Worm (Caenorhabditis elegans) whole organism, midembryonic: ENCODE results near the gene clec-224.
"Not testable (repeated sequence)": the region's sequence is repeated elsewhere in the genome, so short reads cannot be mapped to it uniquely, and the experiment has no call there.

Experiments used
- T22C8.4 ChIP-seq: fragments of 200-800 bp; sonication (Bioruptor generic); IDR thresholded peaks from 2 replicates; pipeline ENCODE4 v1.3.6; 2022; ENCODE audit warnings: missing genetic modification characterization, missing compliant biosample characterization
- cog-1 ChIP-seq: sonication (generic microtip); optimal IDR thresholded peaks from 2 replicates; lab custom pipeline; 2016; ENCODE audit warnings: missing genetic modification characterization, missing compliant biosample characterization
- flt-1 ChIP-seq: fragments of 200-800 bp; sonication (Bioruptor generic); IDR thresholded peaks from 2 replicates; pipeline ENCODE4 v1.3.6; 2022; ENCODE audit warnings: missing genetic modification characterization, missing compliant biosample characterization
- klf-2 ChIP-seq: fragments of 200-800 bp; sonication (Bioruptor generic); conservative IDR thresholded peaks from 2 replicates; pipeline ENCODE4 v1.3.6; 2022; ENCODE audit warnings: missing genetic modification reagents, missing genetic modification characterization, missing compliant biosample characterization
- med-1 ChIP-seq: sonication (generic microtip); optimal IDR thresholded peaks from 2 replicates; lab custom pipeline; 2017; ENCODE audit warnings: missing genetic modification characterization, mild to moderate bottlenecking, missing compliant biosample characterization, antibody characterized with exemption, missing genetic modification reagents; ENCODE audit not compliant: insufficient read depth
- ref-1 ChIP-seq: fragments of 200-800 bp; sonication (Bioruptor generic); conservative IDR thresholded peaks from 2 replicates; pipeline ENCODE4 v1.3.6; 2022; ENCODE audit warnings: missing genetic modification reagents, missing genetic modification characterization, missing compliant biosample characterization
- tab-1 ChIP-seq: fragments of 200-800 bp; sonication (Bioruptor generic); IDR thresholded peaks from 2 replicates; pipeline ENCODE4 v1.3.6; 2022; ENCODE audit warnings: missing genetic modification characterization, missing compliant biosample characterization
- ztf-23 ChIP-seq: fragments of 200-800 bp; sonication (Bioruptor generic); IDR thresholded peaks from 2 replicates; pipeline ENCODE4 v1.3.6; 2022; ENCODE audit warnings: missing genetic modification reagents, missing genetic modification characterization, missing compliant biosample characterization
- ztf-29 ChIP-seq: fragments of 200-800 bp; sonication (Bioruptor generic); IDR thresholded peaks from 2 replicates; pipeline ENCODE4 v1.3.6; 2022; ENCODE audit warnings: missing genetic modification reagents, missing genetic modification characterization, missing compliant biosample characterization

clec-224 gene

DNA sequence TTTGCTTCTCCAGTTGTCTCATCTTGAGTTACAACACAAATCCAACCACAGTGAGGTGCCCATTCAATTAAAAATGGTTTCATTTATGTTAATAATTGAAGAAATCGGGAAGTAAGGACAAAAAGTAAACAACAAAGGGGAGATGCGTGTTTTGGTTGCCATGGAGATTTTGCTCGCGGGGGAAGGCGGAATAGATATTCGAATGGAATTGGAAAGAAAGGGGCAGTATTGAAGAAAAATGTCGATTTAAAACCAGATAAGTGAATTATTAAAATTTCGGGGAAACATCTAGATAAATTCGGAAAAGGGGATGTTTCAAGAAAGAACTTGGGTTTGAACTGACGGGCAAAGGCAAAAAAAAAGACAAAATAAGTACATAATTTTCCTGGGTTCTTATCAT is 28.6 kb downstream of the clec-224 start, which contains the start of gene che-11:
Gene che-11 (minus strand): TSS at position 101 of the 400 bp plus-strand sequence.
- TF ChIP-seq med-1 (GFP tag; lab: Kevin White, UChicago) (no peak), ztf-29 (GFP tag; lab: Robert Waterston, UW) (no peak), ref-1 (GFP tag; lab: Robert Waterston, UW) (no peak), klf-2 (GFP tag; lab: Robert Waterston, UW) (no peak), flt-1 (GFP tag; lab: Robert Waterston, UW) (no peak), tab-1 (GFP tag; lab: Robert Waterston, UW) (no peak), ztf-23 (GFP tag; lab: Robert Waterston, UW) (no peak), cog-1 (tag; lab: Kevin White, UChicago) (no peak), T22C8.4 (no peak)

- TF ChIP-seq tab-1 (GFP tag; lab: Robert Waterston, UW) (no peak), med-1 (GFP tag; lab: Kevin White, UChicago) (no peak), flt-1 (GFP tag; lab: Robert Waterston, UW) (no peak), T22C8.4 (no peak), klf-2 (GFP tag; lab: Robert Waterston, UW) (no peak), ztf-23 (GFP tag; lab: Robert Waterston, UW) (no peak), ref-1 (GFP tag; lab: Robert Waterston, UW) (no peak), cog-1 (tag; lab: Kevin White, UChicago) (no peak), ztf-29 (GFP tag; lab: Robert Waterston, UW) (no peak)
Observed at ce11 chrV:12140625-12141024, 38.6 kb downstream of the clec-224 start, which contains the start of gene C27A7.3. Gene C27A7.3, plus strand, starts transcription at chrV:12140925.

- TF ChIP-seq flt-1 (GFP tag; lab: Robert Waterston, UW) (no peak), T22C8.4 (no peak), cog-1 (tag; lab: Kevin White, UChicago) (no peak), tab-1 (GFP tag; lab: Robert Waterston, UW) (no peak), klf-2 (GFP tag; lab: Robert Waterston, UW) (no peak), ztf-29 (GFP tag; lab: Robert Waterston, UW) (no peak), ref-1 (GFP tag; lab: Robert Waterston, UW) (no peak), med-1 (GFP tag; lab: Kevin White, UChicago) (no peak), ztf-23 (GFP tag; lab: Robert Waterston, UW) (no peak)
Observed at ce11 chrV:12137942-12138341, 41.3 kb downstream of the clec-224 start.

- not testable (repeated sequence) for TF ChIP-seq flt-1 (GFP tag; lab: Robert Waterston, UW); ztf-29 (GFP tag; lab: Robert Waterston, UW); med-1 (GFP tag; lab: Kevin White, UChicago)
Observed at ce11 chrV:12131157-12131556, 48.1 kb downstream of the clec-224 start, which contains the start of gene enpp-1. Gene enpp-1, plus strand, starts transcription at chrV:12131457.

DNA sequence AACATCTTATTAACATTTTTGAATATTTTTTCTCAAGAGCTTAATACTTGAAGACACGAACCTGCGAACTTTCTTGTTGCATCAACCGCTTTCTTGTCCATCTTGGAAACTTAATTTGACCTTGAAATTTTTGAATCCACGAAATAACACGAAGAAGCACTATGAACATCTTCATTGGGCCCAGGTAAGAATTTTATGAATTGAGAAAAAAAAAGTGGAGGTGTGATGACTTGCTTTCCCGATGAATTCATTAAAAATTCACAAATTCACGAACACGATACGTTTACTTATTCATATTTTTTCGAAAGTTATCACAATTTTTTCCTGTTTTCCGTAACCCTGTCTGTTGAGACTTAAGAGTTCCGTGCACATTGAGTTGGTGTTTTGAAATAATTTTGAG is 48.5 kb downstream of the clec-224 start, which contains the start of gene C27A7.6:
Gene C27A7.6 (minus strand): TSS at position 101 of the 400 bp plus-strand sequence.
- not testable (repeated sequence) for TF ChIP-seq tab-1, ztf-29, klf-2 (GFP tag; lab: Robert Waterston, UW)
